Fruit fly (Drosophila melanogaster): ENCODE measurements around the gene PMP34.

dm6 chr3L:4269920-4270319 lies 48.6 kb upstream of the PMP34 start:
- no peak for TF ChIP-seq CTCF (optimal IDR thresholded peaks at IDR 0.05)
- TF ChIP-seq CG8478 (optimal IDR thresholded peaks at IDR 0.05): no peak
